Worm (Caenorhabditis elegans) whole organism, midembryonic: ENCODE results near the gene H20J04.4.

Source experiments
- T22C8.4 ChIP-seq: fragments of 200-800 bp; sonication (Bioruptor generic); IDR thresholded peaks from 2 replicates; pipeline ENCODE4 v1.3.6; 2022; ENCODE audit warnings: missing genetic modification characterization, missing compliant biosample characterization
- cog-1 ChIP-seq: sonication (generic microtip); optimal IDR thresholded peaks from 2 replicates; lab custom pipeline; 2016; ENCODE audit warnings: missing genetic modification characterization, missing compliant biosample characterization
- flt-1 ChIP-seq: fragments of 200-800 bp; sonication (Bioruptor generic); IDR thresholded peaks from 2 replicates; pipeline ENCODE4 v1.3.6; 2022; ENCODE audit warnings: missing genetic modification characterization, missing compliant biosample characterization
- ref-1 ChIP-seq: fragments of 200-800 bp; sonication (Bioruptor generic); conservative IDR thresholded peaks from 2 replicates; pipeline ENCODE4 v1.3.6; 2022; ENCODE audit warnings: missing genetic modification reagents, missing genetic modification characterization, missing compliant biosample characterization
- tab-1 ChIP-seq: fragments of 200-800 bp; sonication (Bioruptor generic); IDR thresholded peaks from 2 replicates; pipeline ENCODE4 v1.3.6; 2022; ENCODE audit warnings: missing genetic modification characterization, missing compliant biosample characterization
- ztf-23 ChIP-seq: fragments of 200-800 bp; sonication (Bioruptor generic); IDR thresholded peaks from 2 replicates; pipeline ENCODE4 v1.3.6; 2022; ENCODE audit warnings: missing genetic modification reagents, missing genetic modification characterization, missing compliant biosample characterization
- ztf-29 ChIP-seq: fragments of 200-800 bp; sonication (Bioruptor generic); IDR thresholded peaks from 2 replicates; pipeline ENCODE4 v1.3.6; 2022; ENCODE audit warnings: missing genetic modification reagents, missing genetic modification characterization, missing compliant biosample characterization

ce11 chrII:4316011-4316410, 12.8 kb upstream of the H20J04.4 start, which contains the start of gene srw-40:
- no peak for TF ChIP-seq ref-1
- TF ChIP-seq tab-1 (GFP tag; lab: Robert Waterston, UW): no peak
- TF ChIP-seq T22C8.4 (GFP tag; lab: Robert Waterston, UW): no peak
- TF ChIP-seq ztf-29 (GFP tag; lab: Robert Waterston, UW): no peak
- no peak for TF ChIP-seq cog-1 (tag; lab: Kevin White, UChicago)
- TF ChIP-seq flt-1 (GFP tag; lab: Robert Waterston, UW): no peak
- no peak for TF ChIP-seq ztf-23 (GFP tag; lab: Robert Waterston, UW)
